Worm (Caenorhabditis elegans): Measurements from ENCODE around the gene F43C9.2.

DNA sequence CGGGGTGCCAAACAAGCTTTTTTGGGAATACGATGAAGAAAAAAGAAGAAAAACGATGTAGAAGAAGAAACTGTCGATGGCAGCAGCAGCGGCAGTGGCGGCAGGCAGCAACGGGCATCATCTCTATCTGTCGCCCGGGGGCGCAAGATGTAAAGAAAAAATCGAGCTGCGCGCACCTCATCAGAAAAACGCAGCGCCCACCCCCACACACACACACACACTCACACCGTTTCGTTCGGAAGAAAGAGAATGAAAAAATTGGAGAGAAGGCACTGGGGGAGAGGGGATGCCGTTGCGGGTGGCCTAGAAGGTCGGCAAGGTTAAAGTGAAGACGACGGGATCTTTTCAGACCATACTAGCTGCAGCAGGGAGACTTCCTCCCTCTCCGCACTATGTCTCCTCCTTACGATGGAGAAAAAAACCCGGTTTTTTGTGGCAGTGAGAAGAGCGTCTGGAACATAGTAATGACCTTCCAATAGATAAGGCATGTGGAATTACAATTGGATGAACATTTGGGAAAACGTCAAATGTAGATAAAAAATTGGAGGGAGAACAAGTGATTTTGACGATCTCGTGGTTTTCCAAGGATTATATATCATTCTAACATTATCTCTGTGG lies 29.8 kb downstream of the F43C9.2 start:
- no peak for TF ChIP-seq nhr-28 (tag; optimal IDR thresholded peaks at IDR 0.05)
- peak; percentile 58 for TF ChIP-seq blmp-1 (tag; optimal IDR thresholded peaks at IDR 0.05)
- TF ChIP-seq lsy-2 (tag; optimal IDR thresholded peaks at IDR 0.05) = no peak
- TF ChIP-seq unc-130 (tag; optimal IDR thresholded peaks at IDR 0.05) = no peak
- TF ChIP-seq nhr-237 (tag; optimal IDR thresholded peaks at IDR 0.05) = no peak
- TF ChIP-seq unc-62 (GFP tag; optimal IDR thresholded peaks at IDR 0.05) = no peak

Measured in whole organism, L1 larva.